Worm (Caenorhabditis elegans) whole organism, L3 larva: ENCODE data around the gene R09F10.5.

Experiments
- R02D3.7 ChIP-seq: fragments of 150-350 bp; optimal IDR thresholded peaks from 2 replicates; lab custom pipeline; 2014; ENCODE audit warnings: missing biosample characterization, missing genetic modification characterization
- aly-2 ChIP-seq: fragments of 150-350 bp; optimal IDR thresholded peaks from 2 replicates; lab custom pipeline; 2014; ENCODE audit warnings: missing biosample characterization, missing genetic modification characterization
- ama-1 ChIP-seq: fragments of 150-350 bp; optimal IDR thresholded peaks from 2 replicates; lab custom pipeline; 2018
- elt-2 ChIP-seq: sonication (generic microtip); optimal IDR thresholded peaks from 2 replicates; lab custom pipeline; 2016; ENCODE audit warnings: missing genetic modification reagents, mild to moderate bottlenecking, missing genetic modification characterization, missing compliant biosample characterization
- nfya-1 ChIP-seq: sonication (generic microtip); optimal IDR thresholded peaks from 2 replicates; lab custom pipeline; 2017; ENCODE audit warnings: missing genetic modification characterization, mild to moderate bottlenecking, missing compliant biosample characterization, antibody characterized with exemption, moderate library complexity; ENCODE audit not compliant: insufficient read depth
- nhr-11 ChIP-seq: fragments of 150-350 bp; optimal IDR thresholded peaks from 2 replicates; lab custom pipeline; 2014; ENCODE audit warnings: missing biosample characterization, missing genetic modification characterization
- nhr-77 ChIP-seq: fragments of 150-350 bp; optimal IDR thresholded peaks from 2 replicates; lab custom pipeline; 2014; ENCODE audit warnings: missing biosample characterization, missing genetic modification characterization
- tbx-2 ChIP-seq: sonication (generic microtip); optimal IDR thresholded peaks from 2 replicates; lab custom pipeline; 2016; ENCODE audit warnings: mild to moderate bottlenecking, missing genetic modification characterization, missing compliant biosample characterization
- unc-39 ChIP-seq: sonication (generic microtip); optimal IDR thresholded peaks from 4 replicates; lab custom pipeline; 2017; ENCODE audit warnings: missing biosample characterization, missing genetic modification characterization
- unc-62 ChIP-seq: fragments of 150-350 bp; sonication (generic microtip); optimal IDR thresholded peaks from 4 replicates; lab custom pipeline; 2014; ENCODE audit warnings: missing biosample characterization, missing genetic modification reagents, missing genetic modification characterization
- ztf-11 ChIP-seq: fragments of 150-350 bp; optimal IDR thresholded peaks from 2 replicates; lab custom pipeline; 2014; ENCODE audit warnings: missing biosample characterization, missing genetic modification characterization

- no peak for TF ChIP-seq unc-62 (GFP tag; lab: Kevin White, UChicago)
- no peak for TF ChIP-seq ama-1 (lab: Kevin White, UChicago)
- TF ChIP-seq unc-39: no peak
- TF ChIP-seq R02D3.7: no peak
- TF ChIP-seq nfya-1 (tag; lab: Kevin White, UChicago): no peak
- no peak for TF ChIP-seq aly-2
- TF ChIP-seq ztf-11 (tag; lab: Kevin White, UChicago): no peak
- TF ChIP-seq nhr-11 (tag; lab: Kevin White, UChicago): no peak
- TF ChIP-seq tbx-2 (tag; lab: Kevin White, UChicago): no peak
- TF ChIP-seq elt-2 (tag; lab: Kevin White, UChicago): no peak
- no peak for TF ChIP-seq nhr-77 (tag; lab: Kevin White, UChicago)
These were observed 23.5 kb downstream of the R09F10.5 start for ce11 chrX:8284003-8284402.
